Worm (Caenorhabditis elegans): ENCODE data around the gene drp-1.

DNA sequence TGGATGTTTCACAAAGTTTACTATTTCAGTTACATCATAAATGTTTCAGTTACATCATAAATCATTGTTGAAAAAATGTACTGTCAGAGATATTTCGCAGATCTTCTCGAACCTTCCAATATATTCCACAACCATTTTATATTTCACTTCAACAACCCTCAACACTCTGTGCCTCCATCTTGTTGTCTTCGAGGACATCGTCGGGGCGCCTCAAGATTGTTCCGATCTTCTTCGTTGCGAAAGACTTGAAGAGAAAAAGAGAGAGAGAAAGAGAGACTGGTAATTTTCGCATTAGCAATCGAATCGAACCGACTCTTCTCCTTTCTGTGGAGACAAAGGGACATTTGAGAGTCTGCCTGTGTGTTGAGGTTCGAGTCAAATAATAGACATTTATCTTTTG, 25.0 kb downstream of the drp-1 start:
- TF ChIP-seq elt-3 (tag; optimal IDR thresholded peaks at IDR 0.05) (no peak), ces-1 (GFP tag; optimal IDR thresholded peaks at IDR 0.05) (no peak), unc-39 (tag; optimal IDR thresholded peaks at IDR 0.05) (no peak), nhr-12 (tag; optimal IDR thresholded peaks at IDR 0.05) (no peak), nhr-76 (tag; optimal IDR thresholded peaks at IDR 0.05) (no peak), drap-1 (GFP tag; optimal IDR thresholded peaks at IDR 0.05) (no peak), unc-62 (GFP tag; optimal IDR thresholded peaks at IDR 0.05) (no peak), nhr-237 (tag; optimal IDR thresholded peaks at IDR 0.05) (no peak), snpc-4 (tag; optimal IDR thresholded peaks at IDR 0.05) (no peak)

Data from whole organism, mixed stage, embryonic.